Fruit fly (Drosophila melanogaster): ENCODE data around the gene CG33783.
A peak's percentile ranks its signal among the peaks of the same experiment; 100 is the strongest.

The CG33783 gene

DNA sequence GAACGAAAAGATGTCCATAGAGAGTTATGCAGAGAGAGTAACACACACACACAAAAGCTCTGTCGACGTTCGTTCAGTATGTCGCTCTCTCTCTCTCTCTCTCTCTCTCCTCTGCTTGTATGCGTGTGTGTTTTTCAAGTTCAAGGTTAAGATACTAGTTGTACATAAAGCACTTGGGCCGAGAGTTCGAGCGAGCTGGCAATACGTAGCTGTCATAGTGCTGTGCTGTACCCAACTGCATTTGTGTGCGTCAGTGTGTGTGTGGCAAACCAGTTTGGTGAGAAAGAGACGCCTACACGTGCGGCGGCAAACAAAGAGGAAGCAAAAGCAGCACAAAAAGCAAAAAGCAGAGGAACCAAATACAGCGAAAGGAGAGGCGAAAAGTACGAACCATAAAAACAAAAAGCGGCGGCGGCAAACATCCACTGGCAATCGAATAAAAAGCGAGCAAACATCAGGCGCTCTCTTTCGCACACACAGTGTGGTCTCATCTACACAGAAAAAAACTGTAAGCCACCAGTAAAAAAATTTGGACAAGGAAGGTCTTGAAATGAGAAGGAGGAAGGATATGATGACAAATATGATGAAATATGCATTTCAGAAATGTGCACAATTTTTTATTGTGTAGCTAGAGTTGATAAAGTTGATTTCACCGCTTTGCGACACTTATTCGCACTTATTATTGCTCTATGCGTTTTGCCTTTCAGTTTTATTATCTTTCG, 20.8 kb downstream of the CG33783 start (continued):
- TF ChIP-seq Sin3A (optimal IDR thresholded peaks at IDR 0.05) (no peak), Gsc (GFP tag; IDR thresholded peaks at IDR 0.05) (peak; percentile 40), Side (GFP tag; optimal IDR thresholded peaks at IDR 0.05) (peak; percentile 84), vnd (GFP tag; IDR thresholded peaks at IDR 0.05; ENCODE audit: partially characterized antibody) (no peak), CG1603 (tag; optimal IDR thresholded peaks at IDR 0.05) (peak; percentile 61), sug (tag; optimal IDR thresholded peaks at IDR 0.05) (peak; percentile 46), CG1647 (GFP tag; optimal IDR thresholded peaks at IDR 0.05) (peak; percentile 38), Oli (tag; optimal IDR thresholded peaks at IDR 0.05) (peak; percentile 53), Rx (GFP tag; IDR thresholded peaks at IDR 0.05) (peak; percentile 54), CG7839 (tag; optimal IDR thresholded peaks at IDR 0.05) (peak; percentile 69), CG3847 (GFP tag; IDR thresholded peaks at IDR 0.05) (peak; percentile 51), BEAF-32 (GFP tag; optimal IDR thresholded peaks at IDR 0.05) (no peak), H15 (GFP tag; IDR thresholded peaks at IDR 0.05) (peak; percentile 62; the same call in 1 of the 3 replicates), gce (GFP tag; IDR thresholded peaks at IDR 0.05) (peak; percentile 16; the same call in 1 of the 3 replicates), CG6254 (GFP tag; optimal IDR thresholded peaks at IDR 0.05) (no peak), E2f2 (GFP tag; IDR thresholded peaks at IDR 0.05) (peak; percentile 36; the same call in 1 of the 2 replicates), Sry-β (GFP tag; optimal IDR thresholded peaks at IDR 0.05) (no peak), sisA (GFP tag; IDR thresholded peaks at IDR 0.05) (peak; percentile 76), CG1832 (GFP tag; optimal IDR thresholded peaks at IDR 0.05) (peak; percentile 80), CG14860 (GFP tag; IDR thresholded peaks at IDR 0.05; ENCODE audit: partially characterized antibody) (no peak), CG13123 (GFP tag; optimal IDR thresholded peaks at IDR 0.05) (peak; percentile 19), MBD-R2 (GFP tag; IDR thresholded peaks at IDR 0.05) (peak; percentile 45; the same call in 1 of the 2 replicates), nmo (GFP tag; optimal IDR thresholded peaks at IDR 0.05) (peak; percentile 35), CG10147 (GFP tag; optimal IDR thresholded peaks at IDR 0.05) (peak; percentile 12)

dm6 chr3R:10089171-10089664, 22.6 kb downstream of the CG33783 start:
- TF ChIP-seq onecut (GFP tag; IDR thresholded peaks at IDR 0.05) (peak; percentile 69), pnt (GFP tag; optimal IDR thresholded peaks at IDR 0.05) (no peak), lbe (GFP tag; optimal IDR thresholded peaks at IDR 0.05) (peak; percentile 67), ems (GFP tag; optimal IDR thresholded peaks at IDR 0.05) (no peak), CG13624 (GFP tag; optimal IDR thresholded peaks at IDR 0.05) (no peak), sd (tag; optimal IDR thresholded peaks at IDR 0.05) (peak; percentile 74), Hsf (GFP tag; optimal IDR thresholded peaks at IDR 0.05) (no peak), corto (GFP tag; optimal IDR thresholded peaks at IDR 0.05) (peak; percentile 34), Med (GFP tag) (peak; percentile 31), seq (GFP tag; IDR thresholded peaks at IDR 0.05) (0 out of 2 replicates have a peak, but pooled peaks have one; percentile 17), CG7928 (GFP tag; optimal IDR thresholded peaks at IDR 0.05) (no peak), Hr51 (GFP tag; optimal IDR thresholded peaks at IDR 0.05) (peak in 1 of 2 experiments; percentile 40), HmgZ (tag; optimal IDR thresholded peaks at IDR 0.05) (peak; percentile 32), NFAT (GFP tag; IDR thresholded peaks at IDR 0.05) (no peak), CG34224 (GFP tag; IDR thresholded peaks at IDR 0.05; ENCODE audit: partially characterized antibody) (peak; percentile 65; the same call in 2 of the 3 replicates), CG8924 (tag; optimal IDR thresholded peaks at IDR 0.05) (no peak), sr (GFP tag; IDR thresholded peaks at IDR 0.05) (peak; percentile 99), CG8359 (GFP tag; optimal IDR thresholded peaks at IDR 0.05; ENCODE audit: borderline replicate concordance) (no peak), peb (GFP tag; IDR thresholded peaks at IDR 0.05) (no peak), CG2712 (tag; optimal IDR thresholded peaks at IDR 0.05) (no peak), CG7963 (GFP tag; IDR thresholded peaks at IDR 0.05; ENCODE audit: partially characterized antibody) (no peak), Nf-YC (tag; optimal IDR thresholded peaks at IDR 0.05) (peak; percentile 32), caup (GFP tag; optimal IDR thresholded peaks at IDR 0.05; ENCODE audit: severe bottlenecking) (no peak), Doc3 (GFP tag; IDR thresholded peaks at IDR 0.05; ENCODE audit: partially characterized antibody) (0 out of 3 replicates have a peak, but pooled peaks have one; percentile 13), cg (GFP tag; optimal IDR thresholded peaks at IDR 0.05) (peak; percentile 78)
